Fruit fly (Drosophila melanogaster): ENCODE data around the gene CG8032.

CG8032 gene

DNA sequence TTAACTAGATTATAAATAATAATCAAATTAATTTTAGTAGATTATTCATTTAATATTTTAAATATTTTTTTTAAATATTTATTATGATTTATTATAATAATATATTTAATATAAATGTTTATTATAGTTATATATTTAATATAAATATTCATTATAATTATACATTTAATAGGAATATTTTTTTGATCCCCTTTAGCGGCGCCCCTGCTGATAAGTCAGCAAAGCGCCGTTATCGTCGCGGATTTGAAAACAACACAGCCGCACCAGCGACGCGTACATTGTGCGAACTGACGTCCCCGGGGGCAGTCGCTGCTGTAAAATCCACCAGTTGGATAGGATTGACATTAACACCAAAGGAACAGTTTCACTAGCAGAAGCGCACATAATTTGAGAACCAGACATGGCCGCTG lies 48.8 kb downstream of the CG8032 start, which contains the start of gene CG8112 (continued):
- peak; percentile 24 for TF ChIP-seq CG6813 (GFP tag; optimal IDR thresholded peaks at IDR 0.05)
- TF ChIP-seq pfk (GFP tag; optimal IDR thresholded peaks at IDR 0.05): no peak
- TF ChIP-seq CG9727 (GFP tag; optimal IDR thresholded peaks at IDR 0.05): peak; percentile 28
- TF ChIP-seq BtbVII (GFP tag; optimal IDR thresholded peaks at IDR 0.05): no peak
- peak; percentile 0 for TF ChIP-seq unpg (GFP tag; optimal IDR thresholded peaks at IDR 0.05)
- TF ChIP-seq ap (GFP tag; IDR thresholded peaks at IDR 0.05): 0 out of 2 replicates have a peak, but pooled peaks have one; percentile 13
- TF ChIP-seq bcd (GFP tag; optimal IDR thresholded peaks at IDR 0.05): peak; percentile 16
- no peak for TF ChIP-seq eve (GFP tag; optimal IDR thresholded peaks at IDR 0.05)
- TF ChIP-seq caup (GFP tag; optimal IDR thresholded peaks at IDR 0.05; ENCODE audit: severe bottlenecking): no peak
- TF ChIP-seq E2f1 (GFP tag; IDR thresholded peaks at IDR 0.05): no peak
- TF ChIP-seq Neu2 (GFP tag; optimal IDR thresholded peaks at IDR 0.05; ENCODE audit: borderline replicate concordance): no peak
- TF ChIP-seq CG11696 (GFP tag; IDR thresholded peaks at IDR 0.05): no peak
- TF ChIP-seq CG7556 (GFP tag; optimal IDR thresholded peaks at IDR 0.05): peak; percentile 52
- TF ChIP-seq fru (optimal IDR thresholded peaks at IDR 0.05): no peak
- no peak for TF ChIP-seq CG5953 (GFP tag; IDR thresholded peaks at IDR 0.05)
- TF ChIP-seq CG31441 (GFP tag; IDR thresholded peaks at IDR 0.05): 0 out of 2 replicates have a peak, but pooled peaks have one; percentile 23
- TF ChIP-seq zen2 (GFP tag; IDR thresholded peaks at IDR 0.05; ENCODE audit: partially characterized antibody): no peak
- TF ChIP-seq lola (GFP tag; optimal IDR thresholded peaks at IDR 0.05): peak in 1 of 3 experiments; percentile 2
- TF ChIP-seq CG10209 (GFP tag; optimal IDR thresholded peaks at IDR 0.05): peak; percentile 16
- TF ChIP-seq CG9817 (tag; optimal IDR thresholded peaks at IDR 0.05): no peak
- no peak for TF ChIP-seq amos (GFP tag; IDR thresholded peaks at IDR 0.05; ENCODE audit: partially characterized antibody)
- no peak for TF ChIP-seq CG15011 (GFP tag; optimal IDR thresholded peaks at IDR 0.05)
- TF ChIP-seq CG10979 (tag; optimal IDR thresholded peaks at IDR 0.05): peak; percentile 11
- peak; percentile 24 for TF ChIP-seq CG15514 (GFP tag; optimal IDR thresholded peaks at IDR 0.05)
- peak; percentile 14 for TF ChIP-seq CG8388 (GFP tag; optimal IDR thresholded peaks at IDR 0.05)
- peak; percentile 17 for TF ChIP-seq CG2120 (GFP tag; optimal IDR thresholded peaks at IDR 0.05)
- TF ChIP-seq CG9932 (GFP tag; IDR thresholded peaks at IDR 0.05): 0 out of 2 replicates have a peak, but pooled peaks have one; percentile 21
- TF ChIP-seq CG17568 (GFP tag; optimal IDR thresholded peaks at IDR 0.05): no peak
- TF ChIP-seq Hmr (GFP tag; optimal IDR thresholded peaks at IDR 0.05): peak; percentile 46
- no peak for TF ChIP-seq CG12299 (tag; optimal IDR thresholded peaks at IDR 0.05)
- peak; percentile 30; the same call in 1 of the 2 replicates for TF ChIP-seq Rfx (GFP tag; IDR thresholded peaks at IDR 0.05)
- TF ChIP-seq Deaf1 (tag; optimal IDR thresholded peaks at IDR 0.05): no peak
- peak; percentile 3 for TF ChIP-seq CG6854 (GFP tag; optimal IDR thresholded peaks at IDR 0.05)
- TF ChIP-seq grau (tag; optimal IDR thresholded peaks at IDR 0.05): peak; percentile 51
- TF ChIP-seq Sox102F (GFP tag; optimal IDR thresholded peaks at IDR 0.05): peak; percentile 33
- peak; percentile 48 for TF ChIP-seq CG18599 (GFP tag; optimal IDR thresholded peaks at IDR 0.05)
- peak; percentile 38 for TF ChIP-seq CG12659 (GFP tag; optimal IDR thresholded peaks at IDR 0.05)
- TF ChIP-seq CG3407 (GFP tag; optimal IDR thresholded peaks at IDR 0.05): no peak
- peak; percentile 54 for TF ChIP-seq Meics (GFP tag; optimal IDR thresholded peaks at IDR 0.05)
- TF ChIP-seq CG13287 (GFP tag; IDR thresholded peaks at IDR 0.05; ENCODE audit: partially characterized antibody): no peak
- peak; percentile 32 for TF ChIP-seq lbe (GFP tag; optimal IDR thresholded peaks at IDR 0.05)
- TF ChIP-seq gem (tag; optimal IDR thresholded peaks at IDR 0.05): peak; percentile 64
- 0 out of 3 replicates have a peak, but pooled peaks have one; percentile 22 for TF ChIP-seq Aef1 (GFP tag; IDR thresholded peaks at IDR 0.05)
- peak; percentile 35; the same call in 1 of the 2 replicates for TF ChIP-seq Drgx (GFP tag; IDR thresholded peaks at IDR 0.05)
- TF ChIP-seq CG12391 (tag; optimal IDR thresholded peaks at IDR 0.05): peak; percentile 19
- TF ChIP-seq CG3847 (GFP tag; IDR thresholded peaks at IDR 0.05): no peak
- TF ChIP-seq CG2712 (tag; optimal IDR thresholded peaks at IDR 0.05): peak; percentile 34
- peak; percentile 3 for TF ChIP-seq nmo (GFP tag; optimal IDR thresholded peaks at IDR 0.05)
- peak; percentile 57 for TF ChIP-seq CG18262 (tag; optimal IDR thresholded peaks at IDR 0.05)
